Worm (Caenorhabditis elegans) whole organism, midembryonic: ENCODE data around the gene C02F4.4.

Experiments used
- flt-1 ChIP-seq: fragments of 200-800 bp; sonication (Bioruptor generic); IDR thresholded peaks from 2 replicates; pipeline ENCODE4 v1.3.6; 2022; ENCODE audit warnings: missing genetic modification characterization, missing compliant biosample characterization
- med-1 ChIP-seq: sonication (generic microtip); optimal IDR thresholded peaks from 2 replicates; lab custom pipeline; 2017; ENCODE audit warnings: missing genetic modification characterization, mild to moderate bottlenecking, missing compliant biosample characterization, antibody characterized with exemption, missing genetic modification reagents; ENCODE audit not compliant: insufficient read depth
- ref-1 ChIP-seq: fragments of 200-800 bp; sonication (Bioruptor generic); conservative IDR thresholded peaks from 2 replicates; pipeline ENCODE4 v1.3.6; 2022; ENCODE audit warnings: missing genetic modification reagents, missing genetic modification characterization, missing compliant biosample characterization
- tab-1 ChIP-seq: fragments of 200-800 bp; sonication (Bioruptor generic); IDR thresholded peaks from 2 replicates; pipeline ENCODE4 v1.3.6; 2022; ENCODE audit warnings: missing genetic modification characterization, missing compliant biosample characterization

- no peak for TF ChIP-seq med-1
- TF ChIP-seq flt-1 (GFP tag; lab: Robert Waterston, UW): no peak
- TF ChIP-seq tab-1 (GFP tag; lab: Robert Waterston, UW): no peak
- TF ChIP-seq ref-1 (GFP tag; lab: Robert Waterston, UW): no peak
These were observed 9.2 kb upstream of the C02F4.4 start, which contains the start of gene C02F4.5 for ce11 chrIV:10524095-10524829.
